Fruit fly (Drosophila melanogaster) whole organism, embryonic: Measurements from ENCODE around the gene NijB.

Experiments used
- Adf1 ChIP-seq: fragments of 200-800 bp; sonication (Bioruptor generic); IDR thresholded peaks from 2 replicates; pipeline ENCODE4 v1.3.6; 2022; ENCODE audit warnings: missing biosample characterization, missing genetic modification characterization
- Atf-2 ChIP-seq: fragments of 200-800 bp; sonication (Bioruptor generic); optimal IDR thresholded peaks from 2 replicates; lab custom pipeline; 2016; ENCODE audit warnings: missing biosample characterization, missing genetic modification characterization
- CG10147 ChIP-seq: fragments of 200-800 bp; sonication (Bioruptor generic); optimal IDR thresholded peaks from 2 replicates; lab custom pipeline; 2019; ENCODE audit warnings: missing biosample characterization, mild to moderate bottlenecking, missing genetic modification characterization, moderate library complexity
- CG1024 ChIP-seq: fragments of 200-800 bp; sonication (Bioruptor generic); IDR thresholded peaks from 2 replicates; pipeline ENCODE4 v1.3.6; 2022; ENCODE audit warnings: missing biosample characterization, missing genetic modification characterization
- CG12299 ChIP-seq: fragments of 200-800 bp; sonication (Bioruptor generic); optimal IDR thresholded peaks from 2 replicates; lab custom pipeline; 2018; ENCODE audit warnings: missing biosample characterization, mild to moderate bottlenecking, missing genetic modification characterization
- CG12659 ChIP-seq: fragments of 200-800 bp; sonication (Bioruptor generic); optimal IDR thresholded peaks from 3 replicates; lab custom pipeline; 2017; ENCODE audit warnings: mild to moderate bottlenecking, missing biosample characterization, missing genetic modification reagents, missing genetic modification characterization
- CG13296 ChIP-seq: fragments of 200-800 bp; sonication (Bioruptor generic); optimal IDR thresholded peaks from 3 replicates; lab custom pipeline; 2018; ENCODE audit warnings: missing biosample characterization, mild to moderate bottlenecking, missing genetic modification characterization
- CG14710 ChIP-seq: fragments of 200-800 bp; sonication (Bioruptor generic); optimal IDR thresholded peaks from 3 replicates; lab custom pipeline; 2019; ENCODE audit warnings: missing biosample characterization, mild to moderate bottlenecking, missing genetic modification characterization, moderate library complexity
- CG17612 ChIP-seq: fragments of 200-800 bp; sonication (Bioruptor generic); IDR thresholded peaks from 2 replicates; pipeline ENCODE4 v1.3.6; 2022; ENCODE audit warnings: missing biosample characterization, missing genetic modification characterization
- CG17802 ChIP-seq: fragments of 200-800 bp; sonication (Bioruptor generic); optimal IDR thresholded peaks from 2 replicates; lab custom pipeline; 2018; ENCODE audit warnings: missing biosample characterization, mild to moderate bottlenecking, missing genetic modification characterization, moderate library complexity
- CG18011 ChIP-seq: fragments of 200-800 bp; sonication (Bioruptor generic); optimal IDR thresholded peaks from 2 replicates; lab custom pipeline; 2017; ENCODE audit warnings: missing biosample characterization, missing genetic modification characterization, mild to moderate bottlenecking, moderate library complexity, missing genotype
- CG2120 ChIP-seq: fragments of 200-800 bp; sonication (Bioruptor generic); optimal IDR thresholded peaks from 3 replicates; lab custom pipeline; 2016; ENCODE audit warnings: missing biosample characterization, missing genetic modification characterization
- CG32532 ChIP-seq: fragments of 200-800 bp; sonication (Bioruptor generic); IDR thresholded peaks from 2 replicates; pipeline ENCODE4 v1.3.6; 2022; ENCODE audit warnings: missing biosample characterization, missing genetic modification characterization
- CG4360 ChIP-seq: fragments of 200-800 bp; sonication (Bioruptor generic); IDR thresholded peaks from 2 replicates; pipeline ENCODE4 v1.3.6; 2022; ENCODE audit warnings: missing biosample characterization, missing genetic modification characterization
- CG6272 ChIP-seq: fragments of 200-800 bp; sonication (Bioruptor generic); IDR thresholded peaks from 2 replicates; pipeline ENCODE4 v1.3.6; 2022; ENCODE audit warnings: missing biosample characterization, missing genetic modification characterization
- D19B ChIP-seq: fragments of 200-800 bp; sonication (Bioruptor generic); optimal IDR thresholded peaks from 2 replicates; lab custom pipeline; 2017; ENCODE audit warnings: missing biosample characterization, mild to moderate bottlenecking, missing genetic modification characterization
- Dad ChIP-seq: fragments of 200-800 bp; sonication (Bioruptor generic); optimal IDR thresholded peaks from 3 replicates; lab custom pipeline; 2016; ENCODE audit warnings: missing biosample characterization, missing genetic modification characterization
- Dip2 ChIP-seq: fragments of 200-800 bp; sonication (Bioruptor generic); IDR thresholded peaks from 2 replicates; pipeline ENCODE4 v1.3.6; 2022; ENCODE audit warnings: missing biosample characterization, missing genetic modification characterization
- Elba2 ChIP-seq: fragments of 200-800 bp; sonication (Bioruptor generic); optimal IDR thresholded peaks from 3 replicates; lab custom pipeline; 2016; ENCODE audit warnings: missing biosample characterization, missing genetic modification characterization
- Fer1 ChIP-seq: fragments of 200-800 bp; sonication (Bioruptor generic); optimal IDR thresholded peaks from 2 replicates; lab custom pipeline; 2017; ENCODE audit warnings: missing biosample characterization, mild to moderate bottlenecking, missing genetic modification characterization
- HHEX ChIP-seq: fragments of 200-800 bp; sonication (Bioruptor generic); optimal IDR thresholded peaks from 3 replicates; lab custom pipeline; 2017; ENCODE audit warnings: missing biosample characterization, mild to moderate bottlenecking, missing genetic modification characterization, missing genetic modification reagents
- Hr39 ChIP-seq: fragments of >200 bp; optimal IDR thresholded peaks from 2 replicates; lab custom pipeline; 2017
- NC2β ChIP-seq: fragments of 200-800 bp; sonication (Bioruptor generic); optimal IDR thresholded peaks from 2 replicates; lab custom pipeline; 2016; ENCODE audit warnings: missing biosample characterization, missing genetic modification characterization
- Nf-YB ChIP-seq: fragments of 200-800 bp; sonication (Bioruptor generic); optimal IDR thresholded peaks from 3 replicates; lab custom pipeline; 2019; ENCODE audit warnings: missing biosample characterization, mild to moderate bottlenecking, missing genetic modification characterization, moderate library complexity
- Usf ChIP-seq: fragments of 200-800 bp; sonication (Bioruptor generic); optimal IDR thresholded peaks from 2 replicates; lab custom pipeline; 2017; ENCODE audit warnings: missing genotype, missing biosample characterization, missing genetic modification characterization
- Xrp1 ChIP-seq: fragments of 200-800 bp; sonication (Bioruptor generic); IDR thresholded peaks from 2 replicates; pipeline ENCODE4 v1.3.6; 2022; ENCODE audit warnings: missing biosample characterization, missing genetic modification characterization
- ac ChIP-seq: fragments of 200-800 bp; sonication (Bioruptor generic); optimal IDR thresholded peaks from 3 replicates; lab custom pipeline; 2017; ENCODE audit warnings: missing biosample characterization, mild to moderate bottlenecking, missing genetic modification characterization
- chn ChIP-seq: fragments of 200-800 bp; sonication (Bioruptor generic); optimal IDR thresholded peaks from 2 replicates; lab custom pipeline; 2016; ENCODE audit warnings: missing biosample characterization, missing genetic modification characterization
- ems ChIP-seq: fragments of 200-800 bp; sonication (Bioruptor generic); optimal IDR thresholded peaks from 3 replicates; lab custom pipeline; 2016; ENCODE audit warnings: missing biosample characterization, missing genetic modification characterization
- eve ChIP-seq, 2 experiments: fragments of >200 bp; optimal IDR thresholded peaks; 2 replicates each; lab custom pipeline; 2017; ENCODE audit warnings: missing biosample characterization in 2 of 2, missing genetic modification characterization in 2 of 2
- eyg ChIP-seq: fragments of 200-800 bp; sonication (Bioruptor generic); optimal IDR thresholded peaks from 3 replicates; lab custom pipeline; 2016; ENCODE audit warnings: missing biosample characterization, missing genetic modification characterization
- fd102C ChIP-seq: fragments of 200-800 bp; sonication (Bioruptor generic); optimal IDR thresholded peaks from 2 replicates; lab custom pipeline; 2018; ENCODE audit warnings: missing biosample characterization, mild to moderate bottlenecking, missing genetic modification characterization, moderate library complexity
- fd3F ChIP-seq: fragments of 200-800 bp; sonication (Bioruptor generic); optimal IDR thresholded peaks from 2 replicates; lab custom pipeline; 2018; ENCODE audit warnings: missing biosample characterization, mild to moderate bottlenecking, missing genetic modification characterization, moderate library complexity
- fd64A ChIP-seq: fragments of 200-800 bp; sonication (Bioruptor generic); optimal IDR thresholded peaks from 3 replicates; lab custom pipeline; 2018; ENCODE audit warnings: missing biosample characterization, mild to moderate bottlenecking, missing genetic modification characterization
- gfzf ChIP-seq: fragments of 200-800 bp; sonication (Bioruptor generic); optimal IDR thresholded peaks from 2 replicates; lab custom pipeline; 2016; ENCODE audit warnings: missing biosample characterization, mild to moderate bottlenecking, missing genetic modification characterization, moderate library complexity
- hth ChIP-seq: fragments of >200 bp; optimal IDR thresholded peaks from 2 replicates; lab custom pipeline; 2017; ENCODE audit warnings: inconsistent platforms
- jigr1 ChIP-seq: fragments of 200-800 bp; sonication (Bioruptor generic); IDR thresholded peaks from 3 replicates; pipeline ENCODE4 v1.3.6; 2022; ENCODE audit warnings: missing biosample characterization, missing genetic modification characterization
- jumu ChIP-seq: fragments of 200-800 bp; sonication (Bioruptor generic); optimal IDR thresholded peaks from 3 replicates; lab custom pipeline; 2016; ENCODE audit warnings: missing biosample characterization, missing genetic modification characterization
- ken ChIP-seq: fragments of 200-800 bp; sonication (Bioruptor generic); IDR thresholded peaks from 3 replicates; pipeline ENCODE4 v1.3.6; 2022; ENCODE audit warnings: missing biosample characterization, missing genetic modification characterization
- mld ChIP-seq: fragments of 200-800 bp; sonication (Bioruptor generic); IDR thresholded peaks from 3 replicates; pipeline ENCODE4 v1.3.6; 2022; ENCODE audit warnings: missing biosample characterization, missing genetic modification characterization; ENCODE audit not compliant: partially characterized antibody
- nerfin-2 ChIP-seq: fragments of 200-800 bp; sonication (Bioruptor generic); IDR thresholded peaks from 2 replicates; pipeline ENCODE4 v1.3.6; 2022; ENCODE audit warnings: missing biosample characterization, missing genetic modification characterization; ENCODE audit not compliant: partially characterized antibody
- nmo ChIP-seq: fragments of 200-800 bp; sonication (Bioruptor generic); optimal IDR thresholded peaks from 2 replicates; lab custom pipeline; 2018; ENCODE audit warnings: missing biosample characterization, mild to moderate bottlenecking, missing genetic modification characterization, moderate library complexity
- run ChIP-seq: fragments of 200-800 bp; sonication (Bioruptor generic); optimal IDR thresholded peaks from 3 replicates; lab custom pipeline; 2018; ENCODE audit warnings: missing biosample characterization, mild to moderate bottlenecking, missing genetic modification characterization
- sc ChIP-seq, 3 experiments: fragments of >200 bp in 2 of 3; fragments of 200-800 bp in 1 of 3; sonication (Bioruptor generic) in 1 of 3; optimal IDR thresholded peaks; 2 replicates in 2 of 3; 3 replicates in 1 of 3; lab custom pipeline; 2017; ENCODE audit warnings: mild to moderate bottlenecking in 1 of 3, missing biosample characterization in 1 of 3, missing genetic modification characterization in 1 of 3, missing genetic modification reagents in 1 of 3
- sima ChIP-seq: fragments of 200-800 bp; sonication (Bioruptor generic); optimal IDR thresholded peaks from 2 replicates; lab custom pipeline; 2016; ENCODE audit warnings: missing biosample characterization, missing genetic modification characterization
- slou ChIP-seq: fragments of 200-800 bp; sonication (Bioruptor generic); optimal IDR thresholded peaks from 3 replicates; lab custom pipeline; 2016; ENCODE audit warnings: missing biosample characterization, missing genetic modification characterization
- sqz ChIP-seq: fragments of 200-800 bp; sonication (Bioruptor generic); optimal IDR thresholded peaks from 3 replicates; lab custom pipeline; 2018; ENCODE audit warnings: missing biosample characterization, mild to moderate bottlenecking, missing genetic modification characterization
- tap ChIP-seq: fragments of 200-800 bp; optimal IDR thresholded peaks from 3 replicates; lab custom pipeline; 2019; ENCODE audit warnings: missing biosample characterization, mild to moderate bottlenecking, missing genetic modification characterization, moderate library complexity
- ttk ChIP-seq: fragments of 200-800 bp; sonication (Bioruptor generic); IDR thresholded peaks from 2 replicates; pipeline ENCODE4 v2.1.2; 2022; ENCODE audit warnings: missing biosample characterization, missing genetic modification characterization
- usp ChIP-seq: fragments of >200 bp; optimal IDR thresholded peaks from 2 replicates; lab custom pipeline; 2017; ENCODE audit warnings: missing biosample characterization, missing genetic modification characterization
- vvl ChIP-seq: fragments of 200-800 bp; sonication (Bioruptor generic); IDR thresholded peaks from 2 replicates; pipeline ENCODE4 v1.3.6; 2022; ENCODE audit warnings: missing biosample characterization, missing genetic modification characterization

NijB gene

DNA sequence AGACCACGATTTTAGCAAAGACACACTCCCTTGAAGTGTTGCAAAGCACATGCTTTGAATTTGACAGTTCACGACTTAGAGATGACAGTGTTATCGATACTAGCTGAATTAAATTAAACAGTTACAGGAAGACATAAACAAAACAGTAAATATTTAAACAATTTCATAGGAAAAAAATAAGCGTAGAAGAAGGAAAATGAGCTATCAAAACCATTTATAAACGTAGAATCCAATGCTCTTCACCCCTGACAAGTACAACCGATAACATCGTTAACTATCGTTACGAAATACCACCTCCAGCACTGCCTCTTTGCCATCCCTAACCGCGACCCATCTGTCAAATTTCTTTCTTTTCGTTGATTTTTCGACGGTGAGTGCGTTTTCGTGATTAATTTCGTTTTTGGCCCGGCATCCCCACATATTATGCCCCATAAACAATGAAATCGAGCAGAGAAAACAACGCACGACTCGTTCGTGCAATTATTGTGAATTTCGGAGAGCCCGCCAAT lies 6.6 kb downstream of the NijB start, which contains the start of gene RpL26 (continued):
- peak; percentile 99 for TF ChIP-seq NC2β (GFP tag; lab: Kevin White, UChicago)
- TF ChIP-seq mld (GFP tag; lab: Robert Waterston, UW), result peak; percentile 90
- TF ChIP-seq sc (optimal IDR thresholded peaks at IDR 0.05; lab: Kevin White, UChicago), result no peak
- TF ChIP-seq sc (GFP tag; optimal IDR thresholded peaks at IDR 0.05; lab: Kevin White, UChicago), result peak; percentile 44
- TF ChIP-seq nerfin-2 (GFP tag; lab: Robert Waterston, UW), result peak; percentile 90
- TF ChIP-seq CG1024 (GFP tag; lab: Robert Waterston, UW), result no peak
- TF ChIP-seq Fer1 (GFP tag; lab: Kevin White, UChicago), result peak; percentile 73
- TF ChIP-seq Adf1, result peak; percentile 43
- TF ChIP-seq ken (GFP tag; lab: Robert Waterston, UW), result 0 out of 3 replicates have a peak, but pooled peaks have one; percentile 57
- TF ChIP-seq CG2120 (GFP tag; lab: Kevin White, UChicago), result peak; percentile 90
- TF ChIP-seq CG12659, result peak; percentile 89
- TF ChIP-seq CG14710, result peak; percentile 87
- TF ChIP-seq sima (GFP tag; lab: Kevin White, UChicago), result peak; percentile 47
- TF ChIP-seq vvl (GFP tag; lab: Robert Waterston, UW), result peak; percentile 74; the same call in 1 of the 2 replicates
- TF ChIP-seq sqz (GFP tag; lab: Kevin White, UChicago), result no peak
- peak; percentile 72 for TF ChIP-seq Dad (GFP tag; lab: Kevin White, UChicago)
- TF ChIP-seq CG13296, result peak; percentile 82
- no peak for TF ChIP-seq ac (GFP tag; lab: Kevin White, UChicago)
- TF ChIP-seq HHEX (GFP tag; lab: Kevin White, UChicago), result peak; percentile 53
- TF ChIP-seq fd102C (GFP tag; lab: Kevin White, UChicago), result no peak
- peak; percentile 56 for TF ChIP-seq Nf-YB (GFP tag; lab: Kevin White, UChicago)
- TF ChIP-seq Usf (GFP tag; lab: Kevin White, UChicago), result peak; percentile 44
- TF ChIP-seq fd3F (GFP tag; lab: Kevin White, UChicago), result peak; percentile 66
- TF ChIP-seq eve (GFP tag; optimal IDR thresholded peaks at IDR 0.05; lab: Kevin White, UChicago), result no peak
- no peak for TF ChIP-seq usp (GFP tag; lab: Kevin White, UChicago)
- TF ChIP-seq CG4360, result no peak
- TF ChIP-seq gfzf, result peak; percentile 40
- TF ChIP-seq slou, result peak; percentile 46
- TF ChIP-seq Elba2 (GFP tag; lab: Kevin White, UChicago), result peak; percentile 71
- TF ChIP-seq chn (GFP tag; lab: Kevin White, UChicago), result peak; percentile 84
- peak; percentile 71 for TF ChIP-seq CG32532 (GFP tag; lab: Robert Waterston, UW)
- TF ChIP-seq Dip2, result no peak
- no peak for TF ChIP-seq CG17612 (GFP tag; lab: Robert Waterston, UW)
- peak; percentile 57 for TF ChIP-seq tap (tag; lab: Kevin White, UChicago)
- no peak for TF ChIP-seq Hr39 (lab: Kevin White, UChicago)
- TF ChIP-seq Atf-2 (GFP tag; lab: Kevin White, UChicago), result peak; percentile 73
- no peak for TF ChIP-seq run
- TF ChIP-seq fd64A (GFP tag; lab: Kevin White, UChicago), result peak; percentile 41
- peak; percentile 46 for TF ChIP-seq D19B
- peak; percentile 61 for TF ChIP-seq CG10147 (GFP tag; lab: Kevin White, UChicago)
- peak; percentile 20 for TF ChIP-seq eyg (GFP tag; lab: Kevin White, UChicago)
- TF ChIP-seq jumu (GFP tag; lab: Kevin White, UChicago), result peak; percentile 81
- peak; percentile 59 for TF ChIP-seq Xrp1 (GFP tag; lab: Robert Waterston, UW)
- peak; percentile 7 for TF ChIP-seq CG17802 (tag; lab: Kevin White, UChicago)
- peak; percentile 83 for TF ChIP-seq CG6272 (GFP tag; lab: Robert Waterston, UW)
- peak; percentile 42; the same call in 1 of the 2 replicates for TF ChIP-seq ttk (GFP tag; lab: Robert Waterston, UW)
- TF ChIP-seq hth (lab: Kevin White, UChicago), result no peak
- peak; percentile 48 for TF ChIP-seq CG18011 (GFP tag; lab: Kevin White, UChicago)
- peak; percentile 71 for TF ChIP-seq CG12299 (tag; lab: Kevin White, UChicago)
- no peak for TF ChIP-seq jigr1
- TF ChIP-seq nmo (GFP tag; lab: Kevin White, UChicago), result peak; percentile 92
- TF ChIP-seq ems (GFP tag; lab: Kevin White, UChicago), result peak; percentile 64
